Fruit fly (Drosophila melanogaster) whole organism: Measurements from ENCODE around the gene CG10164.

Experiments used
- CG8478 ChIP-seq: fragments of >200 bp; optimal IDR thresholded peaks from 2 replicates; lab custom pipeline; 2018; ENCODE audit warnings: inconsistent platforms
- Dll ChIP-seq: fragments of >200 bp; optimal IDR thresholded peaks from 2 replicates; lab custom pipeline; 2017

- TF ChIP-seq Dll (lab: Kevin White, UChicago) (no peak), CG8478 (lab: Kevin White, UChicago) (no peak)
These were observed 29.3 kb downstream of the CG10164 start for dm6 chr3R:23527396-23527795.
